Worm (Caenorhabditis elegans): ENCODE results near the gene mab-3.
A peak's percentile ranks its signal among the peaks of the same experiment; 100 is the strongest.

Gene mab-3

DNA sequence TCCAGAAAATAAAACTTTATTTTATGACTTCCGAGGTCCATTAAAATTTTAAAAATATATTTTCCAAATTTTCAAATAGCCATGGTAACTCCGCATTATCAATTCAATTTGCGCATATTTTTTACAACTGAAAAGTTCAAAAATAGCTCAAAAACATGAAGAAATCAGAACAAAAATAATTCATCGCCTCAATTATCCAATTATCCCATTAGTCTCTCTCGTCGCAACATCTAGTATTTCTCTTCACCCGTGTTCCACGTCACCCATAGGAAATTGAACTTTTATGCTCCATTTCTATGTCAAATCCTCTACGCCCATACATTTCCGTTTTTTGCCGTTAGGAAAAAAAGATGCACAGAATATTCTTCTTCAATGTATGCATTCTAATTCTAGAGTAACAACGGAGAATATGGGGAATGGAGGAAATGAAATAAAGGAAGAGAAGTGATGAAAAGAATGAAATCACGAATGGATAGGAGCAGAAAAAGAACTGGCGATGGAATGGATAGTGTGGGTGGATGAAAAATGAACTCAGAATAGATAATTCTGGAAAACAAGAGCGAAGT, 41.8 kb upstream of the mab-3 start:
- TF ChIP-seq lsy-2 (tag; optimal IDR thresholded peaks at IDR 0.05) (peak in 1 of 2 experiments; percentile 10), crh-2 (tag; optimal IDR thresholded peaks at IDR 0.05) (peak; percentile 48), C34F6.9 (tag; optimal IDR thresholded peaks at IDR 0.05) (peak; percentile 21), alr-1 (tag; optimal IDR thresholded peaks at IDR 0.05) (no peak), sma-9 (GFP tag; optimal IDR thresholded peaks at IDR 0.05) (peak; percentile 9), sma-9 (tag; optimal IDR thresholded peaks at IDR 0.05) (no peak), egl-27 (tag; optimal IDR thresholded peaks at IDR 0.05) (peak; percentile 33), sma-3 (GFP tag; optimal IDR thresholded peaks at IDR 0.05) (no peak), mdl-1 (tag; optimal IDR thresholded peaks at IDR 0.05) (no peak), ztf-11 (tag; optimal IDR thresholded peaks at IDR 0.05) (no peak)

ce11 chrII:9691839-9692238, 40.1 kb upstream of the mab-3 start, which contains the start of gene nlp-11:
TSS of gene nlp-11 (minus strand) at chrII:9691939.
- TF ChIP-seq nhr-25 (tag; optimal IDR thresholded peaks at IDR 0.05): no peak
- no peak for TF ChIP-seq ceh-82 (tag; optimal IDR thresholded peaks at IDR 0.05)
- TF ChIP-seq snpc-4 (tag; optimal IDR thresholded peaks at IDR 0.05): no peak
- TF ChIP-seq crh-2 (tag; optimal IDR thresholded peaks at IDR 0.05): no peak
- TF ChIP-seq unc-39 (tag; optimal IDR thresholded peaks at IDR 0.05): no peak
- no peak for TF ChIP-seq nhr-23 (tag; optimal IDR thresholded peaks at IDR 0.05)
- no peak for TF ChIP-seq C34F6.9 (tag; optimal IDR thresholded peaks at IDR 0.05)
- no peak for TF ChIP-seq elt-1 (tag; optimal IDR thresholded peaks at IDR 0.05)
- TF ChIP-seq nhr-10 (tag; optimal IDR thresholded peaks at IDR 0.05): no peak
- TF ChIP-seq R02D3.7 (tag; optimal IDR thresholded peaks at IDR 0.05): no peak
- TF ChIP-seq nhr-237 (tag; optimal IDR thresholded peaks at IDR 0.05): no peak
- no peak for TF ChIP-seq ztf-1 (GFP tag; conservative IDR thresholded peaks at IDR 0.05)
- no peak for TF ChIP-seq aly-2 (tag; optimal IDR thresholded peaks at IDR 0.05)
- no peak for TF ChIP-seq nhr-12 (tag; optimal IDR thresholded peaks at IDR 0.05)
- TF ChIP-seq lin-39 (tag; optimal IDR thresholded peaks at IDR 0.05): no peak
- no peak for TF ChIP-seq lsy-2 (tag; optimal IDR thresholded peaks at IDR 0.05)
- TF ChIP-seq Y55F3AM.14 (GFP tag; optimal IDR thresholded peaks at IDR 0.05): no peak
- TF ChIP-seq peb-1 (tag; optimal IDR thresholded peaks at IDR 0.05): no peak
- TF ChIP-seq skn-1 (tag; optimal IDR thresholded peaks at IDR 0.05): no peak

- TF ChIP-seq nhr-23 (tag; optimal IDR thresholded peaks at IDR 0.05): no peak
- peak in 1 of 2 experiments; percentile 30 for TF ChIP-seq lsy-2 (tag; optimal IDR thresholded peaks at IDR 0.05)
- no peak for TF ChIP-seq Y55F3AM.14 (GFP tag; optimal IDR thresholded peaks at IDR 0.05)
- peak; percentile 7 for TF ChIP-seq zag-1 (tag; optimal IDR thresholded peaks at IDR 0.05)
- TF ChIP-seq sma-9 (GFP tag; optimal IDR thresholded peaks at IDR 0.05): peak; percentile 15
- no peak for TF ChIP-seq sma-9 (tag; optimal IDR thresholded peaks at IDR 0.05)
- TF ChIP-seq fos-1 (tag; optimal IDR thresholded peaks at IDR 0.05): no peak
- no peak for TF ChIP-seq mdl-1 (tag; optimal IDR thresholded peaks at IDR 0.05)
- TF ChIP-seq peb-1 (tag; optimal IDR thresholded peaks at IDR 0.05): no peak
- no peak for TF ChIP-seq skn-1 (tag; optimal IDR thresholded peaks at IDR 0.05)
- no peak for TF ChIP-seq ceh-16 (tag; optimal IDR thresholded peaks at IDR 0.05)
- no peak for TF ChIP-seq snpc-4 (tag; optimal IDR thresholded peaks at IDR 0.05)
- TF ChIP-seq blmp-1 (tag; optimal IDR thresholded peaks at IDR 0.05; ENCODE audit: insufficient read depth): no peak
Observed at ce11 chrII:9695942-9696341, 36.0 kb upstream of the mab-3 start.

DNA sequence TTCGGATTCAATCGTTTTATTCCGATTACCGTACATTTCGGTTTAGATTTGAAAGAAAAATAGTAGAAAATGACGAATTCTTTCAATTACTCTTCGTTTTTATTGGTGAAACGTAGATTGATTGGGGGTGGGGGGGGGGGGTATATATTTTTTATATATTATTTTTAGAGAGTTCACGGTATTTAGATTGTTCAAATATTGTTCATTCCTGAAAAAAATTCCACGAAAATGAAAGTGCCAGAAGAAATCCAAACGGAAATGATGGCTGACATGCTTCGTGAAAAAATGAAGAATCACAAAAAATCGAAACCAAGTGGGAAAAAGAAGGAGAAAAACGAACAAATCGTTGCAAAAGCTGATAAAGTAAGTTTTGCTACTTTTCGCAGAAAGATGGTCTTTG, 31.6 kb upstream of the mab-3 start, which contains the start of the genes Y53C12A.8 and Y53C12A.7:
Gene Y53C12A.8 (minus strand): TSS at position 101 of the 400 bp plus-strand sequence.
Gene Y53C12A.7 (plus strand): TSS at position 181 of the 400 bp plus-strand sequence.
- TF ChIP-seq sma-3 (GFP tag; optimal IDR thresholded peaks at IDR 0.05) (no peak), lsy-2 (tag; optimal IDR thresholded peaks at IDR 0.05) (no peak), nhr-21 (tag; optimal IDR thresholded peaks at IDR 0.05) (no peak), unc-39 (tag; optimal IDR thresholded peaks at IDR 0.05) (no peak), ZK546.5 (tag; optimal IDR thresholded peaks at IDR 0.05) (no peak), C34F6.9 (tag; optimal IDR thresholded peaks at IDR 0.05) (no peak), mab-5 (tag; optimal IDR thresholded peaks at IDR 0.05) (no peak), egl-27 (tag; optimal IDR thresholded peaks at IDR 0.05) (no peak), ceh-82 (tag; optimal IDR thresholded peaks at IDR 0.05) (no peak), ceh-16 (tag; optimal IDR thresholded peaks at IDR 0.05) (no peak), fos-1 (tag; optimal IDR thresholded peaks at IDR 0.05) (no peak), mbf-1 (tag; optimal IDR thresholded peaks at IDR 0.05) (no peak), unc-62 (GFP tag; optimal IDR thresholded peaks at IDR 0.05) (no peak)

All from whole organism, L2 larva.